Worm (Caenorhabditis elegans) whole organism, L4/young adult: Measurements from ENCODE around the gene sra-10.

ENCODE experiments used
- W03F9.2 ChIP-seq: fragments of 150-350 bp; optimal IDR thresholded peaks from 2 replicates; lab custom pipeline; 2014; ENCODE audit warnings: missing biosample characterization, missing genetic modification characterization
- dao-5 ChIP-seq: sonication (generic microtip); optimal IDR thresholded peaks from 2 replicates; lab custom pipeline; 2016; ENCODE audit warnings: missing genotype, missing genetic modification characterization, moderate library complexity, missing compliant biosample characterization
- him-1 ChIP-seq: sonication (generic microtip); optimal IDR thresholded peaks from 2 replicates; lab custom pipeline; 2016; ENCODE audit warnings: missing genotype, missing genetic modification reagents, missing genetic modification characterization, missing compliant biosample characterization

The sra-10 gene

ce11 chrII:10873631-10874030 is 21.3 kb downstream of the sra-10 start, which contains the start of gene orc-2:
TSS of gene orc-2 (plus strand) at chrII:10873931.
- no peak for TF ChIP-seq him-1

DNA sequence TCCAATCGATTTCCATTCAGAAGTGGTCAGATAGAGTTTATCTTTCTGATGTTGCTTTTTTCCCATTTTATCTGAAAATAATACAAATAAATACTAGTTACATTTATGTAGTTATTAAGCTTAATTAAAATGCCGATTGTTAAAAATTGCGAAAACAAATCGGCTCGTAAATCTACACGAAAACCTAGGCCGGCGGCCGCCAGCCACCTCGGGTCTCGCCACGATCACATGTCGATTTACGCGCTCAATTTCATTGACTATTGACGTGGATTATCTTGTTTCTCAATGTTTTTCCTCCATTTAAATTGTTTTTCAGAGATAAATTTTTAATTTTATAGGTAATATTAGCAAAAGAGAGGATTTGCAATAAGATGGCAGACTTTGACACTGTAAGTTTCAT is 22.4 kb downstream of the sra-10 start, which contains the start of the genes cyn-4 and copz-1:
TSS of gene cyn-4 (minus strand) at position 71 of the 400 bp plus-strand sequence.
TSS of gene copz-1 (plus strand) at position 339 of the 400 bp plus-strand sequence.
- peak; percentile 24 for TF ChIP-seq him-1
- peak; percentile 80 for TF ChIP-seq W03F9.2 (tag; lab: Kevin White, UChicago)
- TF ChIP-seq dao-5 (tag; lab: Kevin White, UChicago), result no peak

DNA sequence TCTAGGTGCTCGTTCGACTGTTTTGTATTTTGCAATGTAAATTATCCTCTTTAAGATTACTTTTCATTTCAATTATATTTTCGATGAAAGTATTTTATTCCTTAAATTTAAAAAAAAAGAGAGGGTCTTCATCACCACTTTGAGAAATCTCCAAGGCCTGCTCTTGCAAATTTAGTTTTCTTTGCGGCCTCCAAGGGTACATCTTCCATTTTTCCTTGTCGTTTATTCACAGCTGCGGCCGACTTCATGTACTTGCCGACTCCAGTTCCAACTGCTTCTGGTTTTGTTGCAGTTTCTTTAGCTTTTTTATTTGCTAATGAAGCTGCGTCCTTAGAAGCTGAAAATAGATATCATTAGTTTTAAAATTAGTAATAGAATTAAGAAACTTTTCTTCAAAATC is 24.2 kb downstream of the sra-10 start:
- no peak for TF ChIP-seq him-1
- TF ChIP-seq W03F9.2 (tag; lab: Kevin White, UChicago), result no peak
- no peak for TF ChIP-seq dao-5 (tag; lab: Kevin White, UChicago)

- TF ChIP-seq W03F9.2 (tag; lab: Kevin White, UChicago), result peak; percentile 95
- no peak for TF ChIP-seq dao-5 (tag; lab: Kevin White, UChicago)
- TF ChIP-seq him-1, result peak; percentile 95
Observed at ce11 chrII:10868670-10869246, 26.1 kb downstream of the sra-10 start, which contains the start of the genes gmps-1 and cap-2. TSS of gene gmps-1 (minus strand) at chrII:10868720. TSS of gene cap-2 (plus strand) at chrII:10869196.

DNA sequence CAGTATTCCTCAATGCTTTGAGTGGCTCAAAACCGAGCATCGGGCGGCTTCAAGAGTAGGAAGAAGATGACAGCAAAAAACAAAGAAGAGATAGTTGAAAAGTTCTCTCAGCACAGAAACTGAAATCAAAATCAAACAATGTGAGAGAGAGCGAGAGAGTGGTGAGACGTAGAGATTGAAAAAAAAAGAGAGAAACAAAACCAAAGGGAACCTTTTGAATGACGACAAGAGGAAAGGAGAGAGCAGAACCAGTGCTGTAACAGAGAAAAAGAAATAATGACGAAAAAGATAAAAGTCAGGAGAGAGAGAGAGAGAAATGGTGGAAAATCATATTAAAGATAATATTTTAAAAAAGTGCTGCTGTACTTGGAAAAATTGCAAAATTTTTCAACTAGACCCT is 27.7 kb downstream of the sra-10 start:
- TF ChIP-seq W03F9.2 (tag; lab: Kevin White, UChicago) (no peak), him-1 (no peak), dao-5 (tag; lab: Kevin White, UChicago) (no peak)

DNA sequence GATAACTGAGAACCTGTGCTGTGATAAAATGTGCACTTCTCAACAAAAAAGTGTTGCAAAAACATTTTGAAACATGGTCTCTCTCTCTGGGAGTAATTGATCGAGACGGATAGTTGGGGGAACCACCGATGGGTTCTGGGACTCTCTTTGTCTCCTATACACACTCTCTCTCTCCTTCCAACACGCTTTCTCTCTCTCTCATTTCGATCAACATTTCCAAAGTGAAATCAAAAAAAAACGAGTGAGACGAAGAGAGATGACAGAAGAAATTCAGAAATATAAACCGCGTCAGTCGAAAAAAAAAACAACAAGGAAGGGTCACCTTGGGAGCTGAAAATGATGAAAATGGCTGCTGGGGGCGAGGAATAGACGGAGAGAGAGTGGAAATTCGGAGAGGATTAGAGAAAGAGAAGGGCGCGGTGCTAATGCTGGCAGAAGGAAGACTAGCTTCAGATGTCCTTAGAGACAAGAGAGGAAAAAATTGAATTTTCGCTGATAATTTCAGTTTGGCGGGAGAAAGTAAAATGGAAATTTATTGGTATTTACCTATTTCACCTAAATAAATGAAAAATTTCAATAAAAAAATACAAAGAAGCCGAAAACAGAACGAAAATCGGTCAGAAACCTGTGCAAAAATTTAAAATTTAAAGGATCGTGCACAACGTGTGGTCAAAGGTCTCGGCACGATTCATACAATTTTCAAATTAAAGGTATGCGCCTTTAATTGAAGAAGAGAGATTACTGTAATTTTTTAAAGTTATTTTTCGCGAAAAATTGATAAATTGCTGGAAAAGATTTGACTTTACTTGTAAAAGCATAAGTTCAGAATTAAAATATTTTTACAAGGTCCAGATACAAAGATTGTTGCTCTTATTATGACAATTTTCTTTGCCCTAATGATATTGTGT is 31.9 kb downstream of the sra-10 start:
- TF ChIP-seq dao-5 (tag; lab: Kevin White, UChicago) (no peak), him-1 (no peak), W03F9.2 (tag; lab: Kevin White, UChicago) (no peak)

- TF ChIP-seq him-1, result no peak
- no peak for TF ChIP-seq W03F9.2 (tag; lab: Kevin White, UChicago)
- TF ChIP-seq dao-5 (tag; lab: Kevin White, UChicago), result no peak
Observed at ce11 chrII:10861723-10862486, 33.0 kb downstream of the sra-10 start.

ce11 chrII:10861305-10861704 is 33.6 kb downstream of the sra-10 start:
- TF ChIP-seq dao-5 (tag; lab: Kevin White, UChicago) (no peak), him-1 (no peak), W03F9.2 (tag; lab: Kevin White, UChicago) (no peak)

DNA sequence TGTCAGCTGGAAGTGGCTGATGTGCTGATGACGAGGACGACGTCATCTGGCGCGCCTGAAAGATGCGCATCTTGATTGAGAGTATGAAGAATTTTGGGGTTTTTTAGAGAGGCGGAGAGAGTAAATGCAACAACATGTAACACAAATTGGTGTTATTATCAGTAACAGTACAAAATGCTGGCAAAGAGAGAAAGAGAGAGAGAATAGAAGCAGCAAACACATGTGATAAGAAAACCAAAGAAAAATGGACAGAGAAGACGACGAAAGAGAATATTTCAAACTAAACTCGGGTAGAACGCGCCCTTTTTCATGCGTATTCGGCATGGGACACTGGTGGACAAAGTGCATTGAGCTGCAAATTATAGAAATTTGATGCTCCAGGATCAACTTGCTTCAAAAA is 34.1 kb downstream of the sra-10 start, which contains the start of gene M106.3:
TSS of gene M106.3 (minus strand) at position 70 of the 400 bp plus-strand sequence.
- TF ChIP-seq W03F9.2 (tag; lab: Kevin White, UChicago) (no peak), him-1 (no peak), dao-5 (tag; lab: Kevin White, UChicago) (no peak)

ce11 chrII:10859359-10859758 is 35.5 kb downstream of the sra-10 start:
- TF ChIP-seq dao-5 (tag; lab: Kevin White, UChicago) (no peak), him-1 (no peak), W03F9.2 (tag; lab: Kevin White, UChicago) (no peak)

- TF ChIP-seq W03F9.2 (tag; lab: Kevin White, UChicago), result no peak
- TF ChIP-seq him-1, result no peak
- no peak for TF ChIP-seq dao-5 (tag; lab: Kevin White, UChicago)
Observed at ce11 chrII:10857077-10857476, 37.8 kb downstream of the sra-10 start, which contains the start of gene M106.7. TSS of gene M106.7 (minus strand) at chrII:10857177.

ce11 chrII:10852880-10853279 is 42.0 kb downstream of the sra-10 start:
- TF ChIP-seq him-1 (no peak), dao-5 (tag; lab: Kevin White, UChicago) (no peak), W03F9.2 (tag; lab: Kevin White, UChicago) (no peak)

DNA sequence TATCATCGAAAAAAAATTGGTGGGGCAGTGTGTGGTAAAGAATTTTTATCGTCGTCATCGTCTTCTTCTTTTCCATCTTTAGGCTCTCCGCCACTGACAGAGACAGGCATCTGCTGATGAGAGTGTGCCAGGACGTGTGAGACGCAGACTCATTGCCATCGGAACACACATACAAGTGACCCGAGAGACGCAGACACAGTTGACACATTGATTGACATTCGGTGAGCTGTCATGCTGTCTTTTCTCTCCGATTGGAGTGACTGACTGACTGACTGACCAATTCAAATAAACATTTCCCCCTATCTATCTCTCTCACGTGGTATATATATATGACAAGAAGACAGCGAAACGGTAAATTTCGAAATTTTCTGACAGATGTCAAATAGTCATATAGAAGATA is 43.8 kb downstream of the sra-10 start:
- TF ChIP-seq W03F9.2 (tag; lab: Kevin White, UChicago) (no peak), dao-5 (tag; lab: Kevin White, UChicago) (no peak), him-1 (no peak)
